Fruit fly (Drosophila melanogaster): ENCODE measurements around the gene MED20.

MED20 gene

DNA sequence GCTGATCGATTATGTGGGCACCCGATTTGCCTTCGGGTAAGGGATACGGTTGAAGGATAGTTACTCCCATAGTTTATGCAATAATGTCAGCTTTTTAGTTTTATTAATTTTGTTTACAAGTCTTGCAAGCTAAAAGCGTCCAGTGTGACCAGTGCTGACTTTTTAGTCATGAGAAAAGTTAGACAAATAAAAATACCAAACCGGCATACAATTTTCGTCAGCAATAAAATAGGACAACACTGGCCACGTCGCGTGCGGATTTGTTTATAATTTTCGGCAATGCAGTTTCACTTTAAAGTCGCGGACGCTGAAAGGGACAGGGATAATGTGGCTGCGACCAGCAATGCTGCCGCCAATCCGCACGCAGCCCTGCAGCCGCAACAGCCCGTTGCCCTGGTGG, at the start of gene MED20, which contains the start of gene Trf:
Gene MED20, minus strand, starts transcription at position 157 of the 400 bp plus-strand sequence.
Gene Trf, plus strand, starts transcription at position 204 of the 400 bp plus-strand sequence.
- TF ChIP-seq h (optimal IDR thresholded peaks at IDR 0.05) (no peak), insv (optimal IDR thresholded peaks at IDR 0.05) (no peak), psq (optimal IDR thresholded peaks at IDR 0.05) (no peak), Sin3A (optimal IDR thresholded peaks at IDR 0.05) (no peak), Myc (optimal IDR thresholded peaks at IDR 0.05) (no peak), ttk (optimal IDR thresholded peaks at IDR 0.05) (no peak)

DNA sequence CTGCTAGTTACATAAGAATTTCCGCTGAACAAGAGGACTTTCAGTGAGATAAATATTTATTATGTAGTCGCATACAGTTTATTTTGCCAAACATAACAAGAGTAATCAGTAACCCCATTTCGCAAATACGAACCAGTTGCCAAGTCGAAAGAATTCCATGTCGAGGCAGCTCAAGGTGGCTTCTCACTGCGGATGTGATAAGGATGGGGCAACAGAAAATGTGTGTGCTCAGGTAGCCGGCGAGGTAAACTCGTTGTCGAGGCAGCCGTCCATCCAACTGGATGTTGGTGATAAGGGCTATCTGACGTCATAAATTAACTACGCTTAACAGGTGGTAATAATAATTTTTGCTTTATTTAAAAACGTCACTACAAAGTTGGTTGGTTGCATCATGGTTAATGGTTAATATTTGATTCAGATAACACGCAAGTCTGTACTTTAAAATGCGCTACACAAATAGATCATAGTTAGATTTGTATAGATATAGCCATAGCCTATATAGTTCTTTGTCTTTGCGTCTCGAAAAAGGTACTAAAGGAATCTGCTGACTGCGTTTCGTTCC, 44.1 kb upstream of the MED20 start:
- no peak for TF ChIP-seq psq (optimal IDR thresholded peaks at IDR 0.05)

DNA sequence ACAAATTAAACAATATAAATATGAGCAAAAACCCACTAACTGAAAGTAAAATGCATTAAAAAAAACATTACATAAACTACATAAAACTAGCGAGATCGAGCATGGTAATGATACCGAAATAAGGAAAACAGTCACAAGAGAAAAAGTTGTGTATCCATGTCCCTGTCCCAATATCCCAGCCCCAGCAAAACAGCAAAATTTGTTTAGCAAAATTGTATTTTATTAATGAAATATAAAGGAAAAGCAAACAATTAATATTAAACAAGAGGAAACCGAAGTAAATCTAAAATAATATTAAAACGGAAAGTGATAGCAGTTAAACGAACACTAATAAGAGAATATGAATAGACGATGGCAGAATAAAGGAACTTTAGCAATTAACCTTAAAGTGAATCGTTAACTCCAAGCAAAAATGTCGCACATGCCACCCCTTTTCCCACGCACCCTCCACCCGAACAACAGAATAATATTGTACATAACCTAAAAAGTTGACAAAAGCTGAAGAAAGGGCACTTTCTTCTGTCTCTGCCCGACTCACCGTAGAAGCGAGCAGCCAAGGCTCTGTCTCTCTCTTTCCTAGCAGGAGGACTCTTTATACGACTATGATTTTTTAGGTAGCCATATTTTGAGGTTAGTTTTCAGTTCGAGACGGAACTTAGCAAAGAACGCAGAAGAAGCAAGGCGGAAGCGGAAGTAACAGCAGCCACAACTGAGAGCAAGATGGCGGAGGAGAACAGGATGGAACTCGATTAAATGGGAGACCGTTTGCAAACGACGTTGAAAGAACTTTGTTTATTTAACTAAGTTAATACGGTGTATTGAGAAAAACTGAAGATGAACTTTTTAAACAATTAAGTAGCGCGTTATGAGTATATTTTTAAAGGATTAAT, 38.1 kb upstream of the MED20 start:
- TF ChIP-seq insv (optimal IDR thresholded peaks at IDR 0.05) (no peak), psq (optimal IDR thresholded peaks at IDR 0.05) (no peak), h (optimal IDR thresholded peaks at IDR 0.05) (no peak), Sin3A (optimal IDR thresholded peaks at IDR 0.05) (no peak), ttk (optimal IDR thresholded peaks at IDR 0.05) (no peak), Myc (optimal IDR thresholded peaks at IDR 0.05) (no peak)

DNA sequence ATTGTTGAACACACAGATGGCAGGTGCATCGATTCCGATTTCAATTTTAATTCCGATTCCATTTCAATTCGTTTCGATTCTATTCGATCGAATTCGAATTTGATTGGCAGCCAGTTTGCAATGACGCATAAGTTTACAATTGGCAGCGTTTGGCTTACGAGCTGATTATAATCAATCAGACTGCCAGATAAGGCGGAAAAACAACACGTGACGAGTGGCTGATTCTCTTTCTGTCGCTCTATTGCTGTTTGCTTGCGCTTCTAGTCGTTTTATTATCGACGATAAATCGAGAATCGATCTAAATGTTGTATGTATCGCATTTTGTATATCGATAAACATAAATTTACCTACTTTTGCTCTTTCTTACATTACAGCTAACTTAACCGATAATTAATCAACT, 32.1 kb upstream of the MED20 start:
- TF ChIP-seq Sin3A (optimal IDR thresholded peaks at IDR 0.05) (no peak), h (optimal IDR thresholded peaks at IDR 0.05) (no peak), ttk (optimal IDR thresholded peaks at IDR 0.05) (no peak), Myc (optimal IDR thresholded peaks at IDR 0.05) (no peak), insv (optimal IDR thresholded peaks at IDR 0.05) (no peak), psq (optimal IDR thresholded peaks at IDR 0.05) (no peak)

DNA sequence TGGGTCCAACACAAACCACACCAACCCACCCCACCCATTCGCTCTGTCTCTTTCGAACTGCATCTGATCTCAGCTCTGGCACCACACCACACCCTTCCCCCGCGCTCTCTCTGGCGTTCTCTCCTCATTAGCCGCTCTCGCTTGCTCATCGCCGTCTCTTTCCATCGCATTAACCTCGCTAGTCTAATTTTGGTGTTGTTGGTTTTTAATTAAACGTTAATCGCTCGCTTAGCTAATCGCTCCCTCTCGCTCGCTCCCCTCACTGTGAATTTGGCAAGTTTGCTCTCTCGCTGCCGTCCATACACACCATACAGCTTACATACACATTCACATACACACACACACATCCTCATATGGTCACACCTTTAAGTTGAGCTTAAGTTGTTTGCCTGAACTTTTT, 31.4 kb upstream of the MED20 start:
- no peak for TF ChIP-seq insv (optimal IDR thresholded peaks at IDR 0.05)
- TF ChIP-seq psq (optimal IDR thresholded peaks at IDR 0.05) = no peak
- TF ChIP-seq h (optimal IDR thresholded peaks at IDR 0.05) = no peak
- TF ChIP-seq Sin3A (optimal IDR thresholded peaks at IDR 0.05) = no peak
- no peak for TF ChIP-seq Myc (optimal IDR thresholded peaks at IDR 0.05)
- TF ChIP-seq ttk (optimal IDR thresholded peaks at IDR 0.05) = no peak

DNA sequence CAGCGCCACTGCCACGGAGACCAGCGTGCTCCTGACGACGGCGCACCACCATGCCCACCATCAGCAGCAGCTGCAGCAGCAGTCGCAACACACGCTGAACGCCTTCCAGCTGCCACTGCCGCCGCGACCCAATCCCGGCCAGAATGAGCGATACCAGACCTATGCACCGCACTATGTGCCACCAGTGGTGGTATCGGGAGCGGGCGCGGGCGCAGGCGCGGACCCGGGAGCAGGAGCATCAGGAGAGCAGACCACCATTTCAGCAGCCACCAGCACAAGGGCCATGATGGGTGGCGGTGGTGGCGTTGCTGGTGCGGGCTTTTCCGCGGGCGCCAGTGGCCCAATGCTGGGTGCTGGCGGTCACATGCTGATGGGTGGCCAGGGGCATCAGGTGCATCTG, 30.4 kb upstream of the MED20 start:
- TF ChIP-seq h (optimal IDR thresholded peaks at IDR 0.05) (no peak), Sin3A (optimal IDR thresholded peaks at IDR 0.05) (no peak)

DNA sequence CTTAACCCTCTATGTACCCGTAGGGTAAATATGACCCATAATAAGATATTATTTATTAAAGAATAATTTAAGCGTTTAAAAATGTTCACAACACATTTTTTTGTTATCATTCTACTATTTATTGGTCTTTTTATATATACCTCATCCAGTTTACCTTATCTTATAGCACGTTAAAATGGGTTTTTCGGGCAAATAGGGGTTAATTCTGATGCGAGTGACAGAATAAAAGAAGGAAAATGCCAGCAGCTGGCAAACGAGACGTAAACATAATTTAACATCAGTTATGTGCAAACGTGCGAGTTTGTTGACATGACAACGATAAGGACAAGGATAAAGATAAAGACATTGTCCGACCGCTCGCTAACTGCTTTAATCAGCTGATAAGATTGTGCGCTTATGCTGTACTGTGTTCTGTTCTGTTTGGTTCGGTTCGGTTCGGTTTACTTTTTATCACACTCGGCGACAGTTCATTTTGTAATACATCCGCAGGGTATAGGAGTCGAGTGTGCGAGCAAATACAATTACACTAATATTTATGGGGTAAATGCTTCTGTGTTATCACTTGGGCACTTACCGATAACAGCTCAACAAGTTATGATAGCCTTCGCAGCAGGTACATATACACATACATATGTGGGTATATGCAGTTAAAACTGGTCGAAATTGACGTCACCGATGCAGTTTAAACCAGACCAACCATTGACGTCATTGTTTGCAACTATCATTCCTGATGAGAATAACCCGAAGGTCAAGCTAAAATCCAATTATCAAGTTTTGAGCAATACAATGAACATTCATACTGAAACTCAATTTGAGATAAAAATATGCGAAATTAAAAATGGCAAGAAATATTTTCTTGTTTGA, 28.1 kb upstream of the MED20 start:
- TF ChIP-seq Myc (optimal IDR thresholded peaks at IDR 0.05) (no peak), psq (optimal IDR thresholded peaks at IDR 0.05) (no peak), insv (optimal IDR thresholded peaks at IDR 0.05) (no peak), ttk (optimal IDR thresholded peaks at IDR 0.05) (no peak), h (optimal IDR thresholded peaks at IDR 0.05) (no peak), Sin3A (optimal IDR thresholded peaks at IDR 0.05) (no peak)

DNA sequence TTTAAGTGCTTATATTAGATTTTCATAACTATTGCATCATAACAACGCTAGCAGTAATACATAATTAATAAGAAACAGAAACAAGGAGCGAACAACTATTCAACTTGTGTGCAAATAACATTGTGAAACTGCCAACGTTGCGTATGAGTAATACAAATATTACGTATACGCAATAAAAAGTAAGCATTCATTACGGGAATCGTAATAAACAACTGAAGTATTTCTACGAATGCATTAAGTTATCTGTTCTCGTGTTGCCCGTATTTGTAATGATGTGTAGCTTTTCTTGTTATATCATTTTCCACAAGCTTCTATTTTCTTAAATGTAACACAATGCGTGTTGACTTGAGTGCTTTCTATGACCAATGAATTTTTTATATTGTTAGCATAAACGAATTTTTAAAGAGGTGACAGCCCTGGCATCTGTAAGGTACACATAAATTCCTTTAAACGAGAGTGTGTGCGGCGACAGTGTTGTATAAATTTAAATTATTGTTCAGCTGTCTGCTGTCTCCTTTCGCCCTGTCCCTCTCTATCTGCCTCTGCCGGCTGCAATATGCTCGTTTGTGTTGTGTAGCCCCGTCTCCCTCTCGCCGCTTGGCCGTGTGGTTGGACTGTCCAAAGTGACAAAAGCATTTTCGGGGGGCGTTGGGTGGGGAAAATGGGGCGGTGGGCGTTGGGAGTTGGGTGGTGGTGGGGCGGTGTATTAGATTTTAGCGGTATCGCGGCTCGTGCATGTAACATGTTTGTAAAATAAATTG, 27.1 kb upstream of the MED20 start:
- TF ChIP-seq psq (optimal IDR thresholded peaks at IDR 0.05) = no peak
- TF ChIP-seq h (optimal IDR thresholded peaks at IDR 0.05) = no peak
- TF ChIP-seq Sin3A (optimal IDR thresholded peaks at IDR 0.05) = no peak
- TF ChIP-seq insv (optimal IDR thresholded peaks at IDR 0.05) = no peak
- no peak for TF ChIP-seq Myc (optimal IDR thresholded peaks at IDR 0.05)
- TF ChIP-seq ttk (optimal IDR thresholded peaks at IDR 0.05) = no peak

DNA sequence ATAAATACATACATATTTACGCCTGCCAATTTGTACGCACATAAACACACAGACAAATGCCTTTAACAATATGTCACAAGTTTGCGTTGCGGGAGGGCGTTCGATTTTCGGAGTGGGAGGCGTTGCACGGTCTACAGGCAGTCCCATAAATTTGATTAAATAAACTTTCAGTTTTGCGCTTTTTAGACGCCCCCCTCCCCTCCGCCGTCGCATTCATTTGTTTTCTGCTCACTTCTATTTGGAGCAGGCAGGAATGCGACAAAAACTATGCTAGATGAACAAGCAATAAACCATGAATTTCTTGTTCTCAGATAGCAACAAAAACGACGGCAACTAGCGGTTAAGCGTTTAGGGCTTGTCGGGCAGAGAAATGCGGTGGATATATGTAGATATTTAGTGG, 26.4 kb upstream of the MED20 start:
- no peak for TF ChIP-seq h (optimal IDR thresholded peaks at IDR 0.05)
- no peak for TF ChIP-seq psq (optimal IDR thresholded peaks at IDR 0.05)
- no peak for TF ChIP-seq Sin3A (optimal IDR thresholded peaks at IDR 0.05)
- no peak for TF ChIP-seq ttk (optimal IDR thresholded peaks at IDR 0.05)
- TF ChIP-seq insv (optimal IDR thresholded peaks at IDR 0.05) = no peak
- no peak for TF ChIP-seq Myc (optimal IDR thresholded peaks at IDR 0.05)

DNA sequence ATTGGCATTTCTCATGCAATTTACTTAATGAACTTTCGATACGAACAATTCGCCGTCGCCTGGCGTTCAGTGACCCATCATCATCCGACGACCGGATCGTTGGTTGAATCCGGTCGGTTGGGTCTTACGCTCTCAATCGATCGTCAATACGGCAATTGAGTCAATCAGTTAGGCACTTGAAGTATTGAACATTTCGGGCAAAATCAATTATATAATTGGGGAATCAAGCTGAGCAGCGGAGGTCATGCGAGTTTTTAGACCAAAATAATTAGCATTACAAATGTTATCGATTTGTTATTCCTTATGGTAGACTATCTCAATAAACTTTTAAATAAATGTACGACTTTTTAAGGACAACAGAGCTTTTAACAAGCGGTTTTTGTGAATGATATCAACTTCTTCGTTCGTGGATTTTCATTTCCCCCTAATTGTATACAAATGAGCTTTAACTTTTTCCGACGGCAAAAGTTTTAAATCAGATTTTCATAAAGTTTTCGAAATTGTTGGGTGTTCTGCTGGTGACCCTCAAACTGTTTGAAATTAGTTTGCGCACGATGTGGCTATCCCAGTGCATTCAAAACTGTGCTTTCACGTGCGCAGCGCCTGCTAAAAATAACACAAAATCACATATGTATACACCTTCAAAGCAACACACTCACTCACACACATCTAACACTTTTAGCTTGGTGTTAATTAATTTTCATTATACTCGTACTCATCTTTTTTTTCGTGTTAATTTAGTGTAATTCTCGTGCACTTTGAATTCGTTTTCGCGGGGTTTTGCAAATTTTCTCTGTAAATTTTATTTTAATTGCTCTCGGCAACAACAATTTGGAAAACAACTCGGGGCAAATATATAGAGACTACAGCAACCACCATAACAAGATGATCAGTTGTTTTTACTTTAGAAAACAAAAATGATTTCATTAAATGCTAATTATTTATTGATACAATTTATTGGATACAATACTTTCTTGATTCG, 25.6 kb upstream of the MED20 start:
- TF ChIP-seq insv (optimal IDR thresholded peaks at IDR 0.05) (no peak), h (optimal IDR thresholded peaks at IDR 0.05) (no peak), Sin3A (optimal IDR thresholded peaks at IDR 0.05) (no peak), Myc (optimal IDR thresholded peaks at IDR 0.05) (no peak), ttk (optimal IDR thresholded peaks at IDR 0.05) (no peak), psq (optimal IDR thresholded peaks at IDR 0.05) (no peak)

DNA sequence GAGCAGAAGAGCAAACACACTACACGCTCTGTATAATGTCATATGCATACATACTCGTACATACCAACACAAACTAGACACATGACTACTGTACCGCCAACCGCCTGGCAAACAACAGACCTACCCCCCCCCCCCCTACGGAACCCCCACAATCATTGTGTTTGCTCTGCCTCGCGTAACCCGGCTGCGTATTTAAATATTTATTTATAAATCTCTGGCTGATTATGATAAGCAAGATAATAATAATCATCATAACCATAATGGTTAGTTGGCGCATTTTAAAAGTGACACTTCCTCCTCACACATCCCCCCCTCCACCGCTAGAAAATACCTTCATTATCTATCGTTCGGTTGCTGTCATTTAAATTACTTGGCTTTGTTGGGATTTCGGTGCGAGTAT, 24.8 kb upstream of the MED20 start:
- TF ChIP-seq insv (optimal IDR thresholded peaks at IDR 0.05) = no peak
- no peak for TF ChIP-seq Myc (optimal IDR thresholded peaks at IDR 0.05)
- no peak for TF ChIP-seq psq (optimal IDR thresholded peaks at IDR 0.05)
- no peak for TF ChIP-seq ttk (optimal IDR thresholded peaks at IDR 0.05)
- TF ChIP-seq Sin3A (optimal IDR thresholded peaks at IDR 0.05) = no peak
- no peak for TF ChIP-seq h (optimal IDR thresholded peaks at IDR 0.05)

All from Kc167 (cell line).